4 worm cellular contexts compared by ENCODE assay signal in the genomic region with DNA sequence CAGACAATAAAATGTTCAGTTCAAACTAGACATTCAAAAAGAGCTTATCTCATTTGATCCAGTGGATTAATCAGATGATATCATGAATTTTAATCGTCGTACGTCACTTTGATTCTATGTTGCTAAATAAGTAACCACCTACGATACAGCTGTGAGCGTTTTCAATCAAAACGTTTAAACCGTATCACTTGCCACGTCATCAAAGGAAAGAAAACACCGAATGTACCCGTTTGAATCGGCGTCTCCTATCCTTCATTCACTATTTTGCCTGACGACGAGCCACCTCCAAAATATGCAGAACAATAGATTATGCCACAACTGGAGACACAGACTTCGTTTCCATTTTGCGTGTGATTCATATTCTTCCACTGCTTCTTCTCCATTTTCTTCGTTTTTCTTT.
TF ChIP-seq lines count a peak whose summit lies in the region.

No protein-coding gene starts in this region.

TF ChIP-seq in whole organism, L1 larva, 84 proteins besides CTCF, POLR2A, EP300 and RAD21:
- TF ChIP-seq snu-23 (GFP tag; optimal IDR thresholded peaks at IDR 0.05; lab: Kevin White, UChicago) (no peak), nhr-84 (tag; optimal IDR thresholded peaks at IDR 0.05; lab: Kevin White, UChicago) (peak; percentile 34), dsc-1 (tag; optimal IDR thresholded peaks at IDR 0.05; lab: Kevin White, UChicago) (peak; percentile 22), nhr-11 (tag; optimal IDR thresholded peaks at IDR 0.05; lab: Kevin White, UChicago) (no peak), blmp-1 (tag; optimal IDR thresholded peaks at IDR 0.05; lab: Kevin White, UChicago) (no peak), zip-4 (GFP tag; optimal IDR thresholded peaks at IDR 0.05; lab: Kevin White, UChicago) (peak; percentile 9)
TF ChIP-seq in whole organism, L1 larva: peak in this region for 3.

TF ChIP-seq in whole organism, L2 larva, 48 proteins besides CTCF, POLR2A, EP300 and RAD21:
- no peak for TF ChIP-seq egl-27 (tag; optimal IDR thresholded peaks at IDR 0.05; lab: Kevin White, UChicago)
- peak; percentile 38 for TF ChIP-seq crh-2 (tag; optimal IDR thresholded peaks at IDR 0.05; lab: Kevin White, UChicago)

TF ChIP-seq in whole organism, L3 larva, 47 proteins besides CTCF, POLR2A, EP300 and RAD21:
- TF ChIP-seq eor-1 (tag; optimal IDR thresholded peaks at IDR 0.05; lab: Kevin White, UChicago) (no peak), egl-5 (tag; optimal IDR thresholded peaks at IDR 0.05; lab: Kevin White, UChicago) (no peak), ama-1 (optimal IDR thresholded peaks at IDR 0.05; lab: Kevin White, UChicago) (peak; percentile 84), daf-12 (tag; optimal IDR thresholded peaks at IDR 0.05; lab: Kevin White, UChicago) (no peak), mml-1 (tag; optimal IDR thresholded peaks at IDR 0.05; lab: Kevin White, UChicago) (no peak)
TF ChIP-seq in whole organism, L3 larva: peak in this region for 1.

TF ChIP-seq in whole organism, L4 larva, 104 proteins besides CTCF, POLR2A, EP300 and RAD21:
- TF ChIP-seq unc-62 (GFP tag; optimal IDR thresholded peaks at IDR 0.05 in 1 of 2; lab: Kevin White, UChicago) (peak in 1 of 2 experiments; percentile 98), unc-62 (tag; optimal IDR thresholded peaks at IDR 0.05; lab: Kevin White, UChicago) (no peak), hlh-11 (tag; optimal IDR thresholded peaks at IDR 0.05; lab: Kevin White, UChicago) (peak; percentile 4), F49E8.2 (tag; optimal IDR thresholded peaks at IDR 0.05; lab: Kevin White, UChicago; ENCODE audit: borderline replicate concordance) (no peak)
